Worm (Caenorhabditis elegans) whole organism, young adult: ENCODE results near the gene ins-39.

Source experiments
- B0035.1 ChIP-seq: sonication (generic microtip); optimal IDR thresholded peaks from 2 replicates; lab custom pipeline; 2016; ENCODE audit warnings: missing genetic modification characterization, mild to moderate bottlenecking, missing compliant biosample characterization, missing genotype, missing genetic modification reagents
- B0261.1 ChIP-seq: sonication (generic microtip); optimal IDR thresholded peaks from 2 replicates; lab custom pipeline; 2016; ENCODE audit warnings: mild to moderate bottlenecking, missing genetic modification characterization, moderate library complexity, missing compliant biosample characterization
- B0336.3 ChIP-seq: fragments of 200-800 bp; sonication (Bioruptor generic); IDR thresholded peaks from 2 replicates; pipeline ENCODE4 v1.3.6; 2022; ENCODE audit warnings: missing genetic modification characterization, missing compliant biosample characterization
- C17E4.6 ChIP-seq: fragments of 200-800 bp; sonication (Bioruptor generic); IDR thresholded peaks from 2 replicates; pipeline ENCODE4 v1.3.6; 2022; ENCODE audit warnings: missing genetic modification reagents, missing genetic modification characterization, missing compliant biosample characterization
- D2030.7 ChIP-seq: fragments of 200-800 bp; sonication (Bioruptor generic); IDR thresholded peaks from 2 replicates; pipeline ENCODE4 v1.3.6; 2022; ENCODE audit warnings: missing genetic modification reagents, missing genetic modification characterization, missing compliant biosample characterization
- F23B12.7 ChIP-seq: sonication (generic microtip); optimal IDR thresholded peaks from 2 replicates; lab custom pipeline; 2017; ENCODE audit warnings: missing genetic modification characterization, mild to moderate bottlenecking, missing compliant biosample characterization, antibody characterized with exemption, moderate library complexity; ENCODE audit not compliant: insufficient read depth
- F33H1.4 ChIP-seq: fragments of 200-800 bp; sonication (Bioruptor generic); IDR thresholded peaks from 2 replicates; pipeline ENCODE4 v1.3.6; 2022; ENCODE audit warnings: missing genetic modification reagents, missing genetic modification characterization, missing compliant biosample characterization
- F39B2.1 ChIP-seq: fragments of 200-800 bp; sonication (Bioruptor generic); IDR thresholded peaks from 2 replicates; pipeline ENCODE4 v1.3.6; 2022; ENCODE audit warnings: missing genetic modification reagents, missing genetic modification characterization, missing compliant biosample characterization
- F52B5.7 ChIP-seq: sonication (generic microtip); optimal IDR thresholded peaks from 2 replicates; lab custom pipeline; 2016; ENCODE audit warnings: mild to moderate bottlenecking, missing genetic modification characterization, missing compliant biosample characterization
- F55B11.4 ChIP-seq: sonication (generic microtip); optimal IDR thresholded peaks from 2 replicates; lab custom pipeline; 2016; ENCODE audit warnings: missing compliant biosample characterization, missing genetic modification characterization, borderline replicate concordance; ENCODE audit not compliant: insufficient read depth
- Y53F4B.3 ChIP-seq: fragments of 200-800 bp; sonication (Bioruptor generic); IDR thresholded peaks from 2 replicates; pipeline ENCODE4 v1.3.6; 2022; ENCODE audit warnings: missing genetic modification reagents, missing genetic modification characterization, missing compliant biosample characterization
- Y95B8A.8 ChIP-seq: fragments of 200-800 bp; sonication (Bioruptor generic); IDR thresholded peaks from 2 replicates; pipeline ENCODE4 v1.3.6; 2022; ENCODE audit warnings: missing genetic modification reagents, missing genetic modification characterization, missing compliant biosample characterization
- akir-1 ChIP-seq: fragments of 200-800 bp; sonication (Bioruptor generic); optimal IDR thresholded peaks from 2 replicates; lab custom pipeline; 2018; ENCODE audit warnings: mild to moderate bottlenecking, missing genetic modification characterization, moderate library complexity, missing compliant biosample characterization
- aptf-2 ChIP-seq: fragments of 200-800 bp; sonication (Bioruptor generic); conservative IDR thresholded peaks from 2 replicates; pipeline ENCODE4 v1.3.6; 2022; ENCODE audit warnings: missing genetic modification reagents, missing genetic modification characterization, missing compliant biosample characterization
- atf-7 ChIP-seq: sonication (generic microtip); optimal IDR thresholded peaks from 2 replicates; lab custom pipeline; 2017; ENCODE audit warnings: mild to moderate bottlenecking, missing genetic modification characterization, missing compliant biosample characterization
- bed-2 ChIP-seq: fragments of 200-800 bp; sonication (Bioruptor generic); IDR thresholded peaks from 2 replicates; pipeline ENCODE4 v1.3.6; 2022; ENCODE audit warnings: missing genetic modification reagents, missing genetic modification characterization, missing compliant biosample characterization
- ceh-27 ChIP-seq: fragments of 200-800 bp; sonication (Bioruptor generic); optimal IDR thresholded peaks from 2 replicates; lab custom pipeline; 2018; ENCODE audit warnings: mild to moderate bottlenecking, missing genetic modification characterization, moderate library complexity, missing compliant biosample characterization
- ceh-40 ChIP-seq: fragments of 200-800 bp; sonication (Bioruptor generic); IDR thresholded peaks from 2 replicates; pipeline ENCODE4 v1.3.6; 2022; ENCODE audit warnings: missing genetic modification characterization, missing compliant biosample characterization
- ceh-79 ChIP-seq: sonication (generic microtip); optimal IDR thresholded peaks from 2 replicates; lab custom pipeline; 2017; ENCODE audit warnings: mild to moderate bottlenecking, missing genetic modification characterization, missing compliant biosample characterization
- ceh-91 ChIP-seq: fragments of 200-800 bp; sonication (Bioruptor generic); IDR thresholded peaks from 2 replicates; pipeline ENCODE4 v1.3.6; 2022; ENCODE audit warnings: missing genetic modification reagents, missing genetic modification characterization, missing compliant biosample characterization
- die-1 ChIP-seq: sonication (generic microtip); optimal IDR thresholded peaks from 2 replicates; lab custom pipeline; 2016; ENCODE audit warnings: missing genotype, mild to moderate bottlenecking, missing genetic modification characterization, missing compliant biosample characterization
- dox-1 ChIP-seq: fragments of 200-800 bp; sonication (Bioruptor generic); IDR thresholded peaks from 2 replicates; pipeline ENCODE4 v1.3.6; 2022; ENCODE audit warnings: missing genetic modification reagents, missing genetic modification characterization, missing compliant biosample characterization
- egl-44 ChIP-seq: fragments of 200-800 bp; sonication (Bioruptor generic); IDR thresholded peaks from 2 replicates; pipeline ENCODE4 v1.3.6; 2022; ENCODE audit warnings: missing genetic modification reagents, missing genetic modification characterization, missing compliant biosample characterization
- ekl-4 ChIP-seq: fragments of 200-800 bp; sonication (Bioruptor generic); IDR thresholded peaks from 2 replicates; pipeline ENCODE4 v1.3.6; 2022; ENCODE audit warnings: missing genetic modification reagents, missing genetic modification characterization, missing compliant biosample characterization
- ets-4 ChIP-seq: fragments of 200-800 bp; sonication (Bioruptor generic); optimal IDR thresholded peaks from 2 replicates; lab custom pipeline; 2018; ENCODE audit warnings: mild to moderate bottlenecking, missing genetic modification characterization, missing compliant biosample characterization
- gei-17 ChIP-seq: fragments of 200-800 bp; sonication (Bioruptor generic); optimal IDR thresholded peaks from 2 replicates; lab custom pipeline; 2018; ENCODE audit warnings: mild to moderate bottlenecking, missing genetic modification characterization, missing compliant biosample characterization
- him-1 ChIP-seq: sonication (generic microtip); optimal IDR thresholded peaks from 2 replicates; lab custom pipeline; 2016; ENCODE audit warnings: missing genotype, missing genetic modification reagents, missing genetic modification characterization, missing compliant biosample characterization
- hlh-26 ChIP-seq: fragments of 200-800 bp; sonication (Bioruptor generic); conservative IDR thresholded peaks from 2 replicates; pipeline ENCODE4 v1.3.6; 2022; ENCODE audit warnings: missing genetic modification reagents, missing genetic modification characterization, missing compliant biosample characterization
- hmg-1.2 ChIP-seq: fragments of 200-800 bp; sonication (Bioruptor generic); IDR thresholded peaks from 2 replicates; pipeline ENCODE4 v1.3.6; 2022; ENCODE audit warnings: missing genetic modification reagents, missing genetic modification characterization, missing compliant biosample characterization
- hrde-1 ChIP-seq: sonication (generic microtip); optimal IDR thresholded peaks from 2 replicates; lab custom pipeline; 2016; ENCODE audit warnings: missing genetic modification characterization, mild to moderate bottlenecking, missing compliant biosample characterization, moderate library complexity, missing genotype, missing genetic modification reagents, borderline replicate concordance
- lsl-1 ChIP-seq: fragments of 200-800 bp; sonication (Bioruptor generic); optimal IDR thresholded peaks from 2 replicates; lab custom pipeline; 2018; ENCODE audit warnings: mild to moderate bottlenecking, missing genetic modification characterization, moderate library complexity, missing compliant biosample characterization
- madf-10 ChIP-seq: sonication (generic microtip); optimal IDR thresholded peaks from 2 replicates; lab custom pipeline; 2016; ENCODE audit warnings: mild to moderate bottlenecking, missing genetic modification characterization, missing compliant biosample characterization
- mxl-1 ChIP-seq: sonication (generic microtip); optimal IDR thresholded peaks from 2 replicates; lab custom pipeline; 2016; ENCODE audit warnings: missing genetic modification characterization, missing compliant biosample characterization
- nfyb-1 ChIP-seq: fragments of 200-800 bp; sonication (Bioruptor generic); IDR thresholded peaks from 2 replicates; pipeline ENCODE4 v1.3.6; 2022; ENCODE audit warnings: missing genetic modification reagents, missing genetic modification characterization, missing compliant biosample characterization
- nhr-179 ChIP-seq: sonication (generic microtip); optimal IDR thresholded peaks from 2 replicates; lab custom pipeline; 2016; ENCODE audit warnings: mild to moderate bottlenecking, missing genetic modification characterization, missing compliant biosample characterization
- nhr-90 ChIP-seq: sonication (generic microtip); optimal IDR thresholded peaks from 2 replicates; lab custom pipeline; 2016; ENCODE audit warnings: missing genotype, mild to moderate bottlenecking, missing genetic modification characterization, missing compliant biosample characterization
- snpc-4 ChIP-seq, 5 experiments: fragments of 150-350 bp in 1 of 5; sonication (generic microtip) in 4 of 5; optimal IDR thresholded peaks; 2 replicates each; lab custom pipeline; 2014 to 2018; ENCODE audit warnings: missing genetic modification characterization in 5 of 5, missing biosample characterization in 3 of 5, antibody characterized with exemption in 2 of 5, mild to moderate bottlenecking in 2 of 5, missing compliant biosample characterization in 2 of 5, missing genotype in 2 of 5, moderate library complexity in 2 of 5, missing genetic modification reagents in 1 of 5
- somi-1 ChIP-seq: fragments of 200-800 bp; sonication (Bioruptor generic); optimal IDR thresholded peaks from 2 replicates; lab custom pipeline; 2018; ENCODE audit warnings: mild to moderate bottlenecking, missing genetic modification characterization, missing compliant biosample characterization
- tbp1 ChIP-seq: fragments of 200-800 bp; sonication (Bioruptor generic); optimal IDR thresholded peaks from 2 replicates; lab custom pipeline; 2018; ENCODE audit warnings: mild to moderate bottlenecking, missing genetic modification characterization, missing compliant biosample characterization
- unc-62 ChIP-seq: fragments of 150-350 bp; optimal IDR thresholded peaks from 2 replicates; lab custom pipeline; 2014; ENCODE audit warnings: missing biosample characterization, missing genetic modification reagents, missing genetic modification characterization
- ztf-18 ChIP-seq: sonication (generic microtip); optimal IDR thresholded peaks from 2 replicates; lab custom pipeline; 2016; ENCODE audit warnings: missing genotype, mild to moderate bottlenecking, missing genetic modification characterization, missing compliant biosample characterization
- ztf-22 ChIP-seq: fragments of 200-800 bp; sonication (Bioruptor generic); optimal IDR thresholded peaks from 2 replicates; lab custom pipeline; 2018; ENCODE audit warnings: mild to moderate bottlenecking, missing genetic modification characterization, moderate library complexity, missing compliant biosample characterization
- ztf-25 ChIP-seq: fragments of 200-800 bp; sonication (Bioruptor generic); IDR thresholded peaks from 2 replicates; pipeline ENCODE4 v1.3.6; 2022; ENCODE audit warnings: missing genetic modification reagents, missing genetic modification characterization, missing compliant biosample characterization

ins-39 gene

ce11 chrX:1337009-1337408 is 7.2 kb downstream of the ins-39 start, which contains the start of gene ttr-37 (continued):
- peak; percentile 32; the same call in 1 of the 2 replicates for TF ChIP-seq dox-1 (GFP tag; lab: Robert Waterston, UW)
- TF ChIP-seq, all 124 proteins: peak for 11

ce11 chrX:1329847-1330246 is 14.4 kb downstream of the ins-39 start, which contains the start of gene F21E9.2:
Gene F21E9.2, minus strand, starts transcription at chrX:1329947.
- TF ChIP-seq F23B12.7 (tag; lab: Kevin White, UChicago) (no peak), ceh-27 (GFP tag; lab: Kevin White, UChicago) (no peak), egl-44 (GFP tag; lab: Robert Waterston, UW) (no peak), tbp1 (GFP tag; lab: Kevin White, UChicago) (no peak), nfyb-1 (GFP tag; lab: Robert Waterston, UW) (no peak), unc-62 (no peak), ekl-4 (no peak), nhr-90 (no peak), lsl-1 (GFP tag; lab: Kevin White, UChicago) (no peak), ceh-79 (tag; lab: Kevin White, UChicago) (no peak), him-1 (tag; lab: Kevin White, UChicago) (no peak), hlh-26 (no peak), Y95B8A.8 (no peak), ztf-25 (GFP tag; lab: Robert Waterston, UW) (no peak), mxl-1 (tag; lab: Kevin White, UChicago) (no peak)

ce11 chrX:1327201-1327600 is 17.0 kb downstream of the ins-39 start:
- TF ChIP-seq F33H1.4 (GFP tag; lab: Robert Waterston, UW) (no peak), nfyb-1 (GFP tag; lab: Robert Waterston, UW) (no peak)

- peak; percentile 22 for TF ChIP-seq madf-10
- TF ChIP-seq ceh-91 (GFP tag; lab: Robert Waterston, UW), result no peak
- TF ChIP-seq B0261.1 (tag; lab: Kevin White, UChicago), result peak; percentile 12
- TF ChIP-seq atf-7, result peak; percentile 19
- no peak for TF ChIP-seq nhr-179 (tag; lab: Kevin White, UChicago)
- TF ChIP-seq bed-2 (GFP tag; lab: Robert Waterston, UW), result no peak
- TF ChIP-seq snpc-4 (GFP tag; optimal IDR thresholded peaks at IDR 0.05; lab: Kevin White, UChicago), result no peak
- peak in 2 of 4 experiments; percentile 8 to 32 for TF ChIP-seq snpc-4 (tag; optimal IDR thresholded peaks at IDR 0.05; lab: Kevin White, UChicago)
- peak; percentile 46 for TF ChIP-seq somi-1 (GFP tag; lab: Kevin White, UChicago)
- no peak for TF ChIP-seq C17E4.6
- no peak for TF ChIP-seq aptf-2
- TF ChIP-seq F55B11.4, result no peak
- no peak for TF ChIP-seq ets-4 (GFP tag; lab: Kevin White, UChicago)
- TF ChIP-seq Y53F4B.3 (GFP tag; lab: Robert Waterston, UW), result no peak
- TF ChIP-seq ekl-4, result no peak
- TF ChIP-seq mxl-1 (tag; lab: Kevin White, UChicago), result no peak
- no peak for TF ChIP-seq ztf-18 (tag; lab: Kevin White, UChicago)
- TF ChIP-seq akir-1 (GFP tag; lab: Kevin White, UChicago), result no peak
- TF ChIP-seq hrde-1 (tag; lab: Kevin White, UChicago), result no peak
- TF ChIP-seq F39B2.1 (GFP tag; lab: Robert Waterston, UW), result no peak
- peak; percentile 60 for TF ChIP-seq B0336.3 (GFP tag; lab: Robert Waterston, UW)
- no peak for TF ChIP-seq die-1 (tag; lab: Kevin White, UChicago)
- TF ChIP-seq ztf-25 (GFP tag; lab: Robert Waterston, UW), result no peak
- TF ChIP-seq F52B5.7 (tag; lab: Kevin White, UChicago), result no peak
- peak; percentile 69 for TF ChIP-seq hmg-1.2 (GFP tag; lab: Robert Waterston, UW)
- peak; percentile 93 for TF ChIP-seq gei-17 (GFP tag; lab: Kevin White, UChicago)
- TF ChIP-seq B0035.1 (tag; lab: Kevin White, UChicago), result no peak
- no peak for TF ChIP-seq D2030.7 (GFP tag; lab: Robert Waterston, UW)
- TF ChIP-seq ztf-22 (GFP tag; lab: Kevin White, UChicago), result no peak
- TF ChIP-seq unc-62, result no peak
- TF ChIP-seq ceh-40 (GFP tag; lab: Robert Waterston, UW), result no peak
These were observed 21.2 kb downstream of the ins-39 start for ce11 chrX:1322997-1323396.
